Fruit fly (Drosophila melanogaster) whole organism, embryonic: ENCODE measurements around the gene PolA1.

Experiments used
- B-H1 ChIP-seq: fragments of 200-800 bp; sonication (Bioruptor generic); IDR thresholded peaks from 3 replicates; pipeline ENCODE4 v1.3.6; 2022; ENCODE audit warnings: missing biosample characterization, missing genetic modification characterization
- B-H2 ChIP-seq: fragments of 200-800 bp; sonication (Bioruptor generic); optimal IDR thresholded peaks from 2 replicates; lab custom pipeline; 2018; ENCODE audit warnings: missing biosample characterization, mild to moderate bottlenecking, missing genetic modification characterization
- CG12659 ChIP-seq: fragments of 200-800 bp; sonication (Bioruptor generic); optimal IDR thresholded peaks from 3 replicates; lab custom pipeline; 2017; ENCODE audit warnings: mild to moderate bottlenecking, missing biosample characterization, missing genetic modification reagents, missing genetic modification characterization
- CG12744 ChIP-seq: fragments of 200-800 bp; sonication (Bioruptor generic); optimal IDR thresholded peaks from 2 replicates; lab custom pipeline; 2016; ENCODE audit warnings: missing biosample characterization, missing genetic modification characterization
- CG13624 ChIP-seq: fragments of 200-800 bp; sonication (Bioruptor generic); optimal IDR thresholded peaks from 2 replicates; lab custom pipeline; 2016; ENCODE audit warnings: missing biosample characterization, missing genetic modification characterization
- CG14014 ChIP-seq: fragments of 200-800 bp; sonication (Bioruptor generic); IDR thresholded peaks from 2 replicates; pipeline ENCODE4 v1.3.6; 2022; ENCODE audit warnings: missing biosample characterization, missing genetic modification characterization
- CG18262 ChIP-seq: fragments of 200-800 bp; optimal IDR thresholded peaks from 3 replicates; lab custom pipeline; 2019; ENCODE audit warnings: missing biosample characterization, mild to moderate bottlenecking, missing genetic modification characterization, moderate library complexity
- CG1832 ChIP-seq: fragments of 200-800 bp; sonication (Bioruptor generic); optimal IDR thresholded peaks from 2 replicates; lab custom pipeline; 2017; ENCODE audit warnings: missing biosample characterization, mild to moderate bottlenecking, missing genetic modification characterization, inconsistent platforms
- CG30403 ChIP-seq: fragments of 200-800 bp; sonication (Bioruptor generic); optimal IDR thresholded peaks from 3 replicates; lab custom pipeline; 2016; ENCODE audit warnings: missing biosample characterization, missing genetic modification characterization
- CG3065 ChIP-seq: fragments of 200-800 bp; sonication (Bioruptor generic); optimal IDR thresholded peaks from 2 replicates; lab custom pipeline; 2016; ENCODE audit warnings: missing biosample characterization, missing genetic modification characterization
- CG31224 ChIP-seq: fragments of 200-800 bp; sonication (Bioruptor generic); IDR thresholded peaks from 2 replicates; pipeline ENCODE4 v1.3.6; 2022; ENCODE audit warnings: missing biosample characterization, missing genetic modification characterization
- CG33557 ChIP-seq: fragments of 200-800 bp; sonication (Bioruptor generic); optimal IDR thresholded peaks from 2 replicates; lab custom pipeline; 2019; ENCODE audit warnings: missing biosample characterization, mild to moderate bottlenecking, missing genetic modification characterization, moderate library complexity
- CG34224 ChIP-seq: fragments of 200-800 bp; sonication (Bioruptor generic); IDR thresholded peaks from 3 replicates; pipeline ENCODE4 v1.3.6; 2022; ENCODE audit warnings: missing biosample characterization, missing genetic modification characterization; ENCODE audit not compliant: partially characterized antibody
- CG9215 ChIP-seq: fragments of 200-800 bp; sonication (Bioruptor generic); IDR thresholded peaks from 2 replicates; pipeline ENCODE4 v1.3.6; 2022; ENCODE audit warnings: missing biosample characterization, missing genetic modification characterization
- CG9727 ChIP-seq: fragments of 200-800 bp; sonication (Bioruptor generic); optimal IDR thresholded peaks from 3 replicates; lab custom pipeline; 2017; ENCODE audit warnings: missing biosample characterization, mild to moderate bottlenecking, missing genetic modification characterization
- CTCF ChIP-seq: fragments of 200-800 bp; sonication (Bioruptor generic); optimal IDR thresholded peaks from 2 replicates; lab custom pipeline; 2017; ENCODE audit warnings: missing biosample characterization, mild to moderate bottlenecking, missing genetic modification characterization, moderate library complexity
- CkIIα-i1 ChIP-seq: fragments of 200-800 bp; sonication (Bioruptor generic); IDR thresholded peaks from 2 replicates; pipeline ENCODE4 v1.3.6; 2022; ENCODE audit warnings: missing biosample characterization, missing genetic modification characterization
- Dad ChIP-seq: fragments of 200-800 bp; sonication (Bioruptor generic); optimal IDR thresholded peaks from 3 replicates; lab custom pipeline; 2016; ENCODE audit warnings: missing biosample characterization, missing genetic modification characterization
- Fer1 ChIP-seq: fragments of 200-800 bp; sonication (Bioruptor generic); optimal IDR thresholded peaks from 2 replicates; lab custom pipeline; 2017; ENCODE audit warnings: missing biosample characterization, mild to moderate bottlenecking, missing genetic modification characterization
- Gug ChIP-seq: fragments of 200-800 bp; sonication (Bioruptor generic); IDR thresholded peaks from 4 replicates; pipeline ENCODE4 v1.3.6; 2022; ENCODE audit warnings: missing biosample characterization, missing genetic modification characterization
- HmgZ ChIP-seq: fragments of 200-800 bp; sonication (Bioruptor generic); optimal IDR thresholded peaks from 2 replicates; lab custom pipeline; 2018; ENCODE audit warnings: missing biosample characterization, mild to moderate bottlenecking, missing genetic modification characterization
- Kr ChIP-seq: fragments of 200-800 bp; sonication (Bioruptor generic); optimal IDR thresholded peaks from 2 replicates; lab custom pipeline; 2017; ENCODE audit warnings: missing biosample characterization, mild to moderate bottlenecking, missing genetic modification characterization
- Lhr ChIP-seq: fragments of 200-800 bp; sonication (Bioruptor generic); optimal IDR thresholded peaks from 3 replicates; lab custom pipeline; 2017; ENCODE audit warnings: mild to moderate bottlenecking, missing biosample characterization, missing genetic modification reagents, missing genetic modification characterization
- MBD-R2 ChIP-seq: fragments of 200-800 bp; sonication (Bioruptor generic); IDR thresholded peaks from 2 replicates; pipeline ENCODE4 v1.3.6; 2022; ENCODE audit warnings: missing biosample characterization, missing genetic modification characterization
- Max ChIP-seq: fragments of 200-800 bp; sonication (Bioruptor generic); optimal IDR thresholded peaks from 2 replicates; lab custom pipeline; 2016; ENCODE audit warnings: missing biosample characterization, mild to moderate bottlenecking, missing genetic modification characterization
- Nf-YA ChIP-seq: fragments of 200-800 bp; sonication (Bioruptor generic); IDR thresholded peaks from 2 replicates; pipeline ENCODE4 v1.3.6; 2022; ENCODE audit warnings: missing biosample characterization, missing genetic modification characterization
- Oaz ChIP-seq: fragments of 200-800 bp; sonication (Bioruptor generic); IDR thresholded peaks from 2 replicates; pipeline ENCODE4 v1.3.6; 2022; ENCODE audit warnings: missing biosample characterization, missing genetic modification characterization
- Rfx ChIP-seq: fragments of 200-800 bp; sonication (Bioruptor generic); IDR thresholded peaks from 2 replicates; pipeline ENCODE4 v1.3.6; 2022; ENCODE audit warnings: missing biosample characterization, missing genetic modification characterization
- Rx ChIP-seq: fragments of 200-800 bp; sonication (Bioruptor generic); IDR thresholded peaks from 2 replicates; pipeline ENCODE4 v1.3.6; 2022; ENCODE audit warnings: missing biosample characterization, missing genetic modification characterization
- Spps ChIP-seq: fragments of 200-800 bp; sonication (Bioruptor generic); optimal IDR thresholded peaks from 2 replicates; lab custom pipeline; 2018; ENCODE audit warnings: missing biosample characterization, mild to moderate bottlenecking, missing genetic modification characterization
- Sry-β ChIP-seq: fragments of 200-800 bp; sonication (Bioruptor generic); optimal IDR thresholded peaks from 2 replicates; lab custom pipeline; 2018; ENCODE audit warnings: missing biosample characterization, mild to moderate bottlenecking, missing genetic modification characterization, moderate library complexity
- ato ChIP-seq: fragments of 200-800 bp; sonication (Bioruptor generic); IDR thresholded peaks from 2 replicates; pipeline ENCODE4 v1.3.6; 2022; ENCODE audit warnings: missing biosample characterization, missing genetic modification characterization; ENCODE audit not compliant: partially characterized antibody
- bcd ChIP-seq: fragments of 200-800 bp; sonication (Bioruptor generic); optimal IDR thresholded peaks from 2 replicates; lab custom pipeline; 2017; ENCODE audit warnings: missing biosample characterization, mild to moderate bottlenecking, missing genetic modification characterization
- br ChIP-seq: fragments of >200 bp; optimal IDR thresholded peaks from 2 replicates; lab custom pipeline; 2017
- chinmo ChIP-seq: fragments of 200-800 bp; sonication (Bioruptor generic); IDR thresholded peaks from 4 replicates; pipeline ENCODE4 v1.3.6; 2022; ENCODE audit warnings: missing biosample characterization, missing genetic modification characterization; ENCODE audit not compliant: partially characterized antibody
- dimm ChIP-seq: fragments of 200-800 bp; sonication (Bioruptor generic); IDR thresholded peaks from 2 replicates; pipeline ENCODE4 v1.3.6; 2022; ENCODE audit warnings: missing biosample characterization, missing genetic modification characterization
- esg ChIP-seq: fragments of 200-800 bp; sonication (Bioruptor generic); conservative IDR thresholded peaks from 2 replicates; pipeline ENCODE4 v1.3.6; 2022; ENCODE audit warnings: missing biosample characterization, missing genetic modification characterization
- ewg ChIP-seq: fragments of 200-800 bp; sonication (Bioruptor generic); optimal IDR thresholded peaks from 3 replicates; lab custom pipeline; 2017; ENCODE audit warnings: mild to moderate bottlenecking, missing biosample characterization, missing genetic modification reagents, missing genetic modification characterization
- gcm2 ChIP-seq: fragments of 200-800 bp; sonication (Bioruptor generic); optimal IDR thresholded peaks from 2 replicates; lab custom pipeline; 2016; ENCODE audit warnings: missing biosample characterization, missing genetic modification characterization
- gsb ChIP-seq: fragments of 200-800 bp; sonication (Bioruptor generic); IDR thresholded peaks from 2 replicates; pipeline ENCODE4 v1.3.6; 2022; ENCODE audit warnings: missing biosample characterization, missing genetic modification characterization
- her ChIP-seq: fragments of 200-800 bp; sonication (Bioruptor generic); optimal IDR thresholded peaks from 2 replicates; lab custom pipeline; 2016; ENCODE audit warnings: missing biosample characterization, missing genetic modification characterization
- lmd ChIP-seq: fragments of 200-800 bp; sonication (Bioruptor generic); IDR thresholded peaks from 2 replicates; pipeline ENCODE4 v1.3.6; 2022; ENCODE audit warnings: missing biosample characterization, missing genetic modification characterization
- mirr ChIP-seq: fragments of 200-800 bp; sonication (Bioruptor generic); optimal IDR thresholded peaks from 3 replicates; lab custom pipeline; 2018; ENCODE audit warnings: missing biosample characterization, mild to moderate bottlenecking, missing genetic modification characterization
- nom ChIP-seq: fragments of 200-800 bp; sonication (Bioruptor generic); optimal IDR thresholded peaks from 2 replicates; lab custom pipeline; 2017; ENCODE audit warnings: missing biosample characterization, missing genetic modification characterization, mild to moderate bottlenecking, moderate library complexity, missing genetic modification reagents
- pnt ChIP-seq: fragments of 200-800 bp; sonication (Bioruptor generic); optimal IDR thresholded peaks from 3 replicates; lab custom pipeline; 2016; ENCODE audit warnings: missing biosample characterization, missing genetic modification characterization
- repo ChIP-seq: fragments of 200-800 bp; sonication (Bioruptor generic); optimal IDR thresholded peaks from 2 replicates; lab custom pipeline; 2016; ENCODE audit warnings: missing biosample characterization, missing genetic modification characterization
- sens-2 ChIP-seq: fragments of 200-800 bp; sonication (Bioruptor generic); IDR thresholded peaks from 2 replicates; pipeline ENCODE4 v1.3.6; 2022; ENCODE audit warnings: missing biosample characterization, missing genetic modification characterization
- slp2 ChIP-seq: fragments of 200-800 bp; sonication (Bioruptor generic); optimal IDR thresholded peaks from 2 replicates; lab custom pipeline; 2016; ENCODE audit warnings: missing biosample characterization, missing genetic modification characterization
- sqz ChIP-seq: fragments of 200-800 bp; sonication (Bioruptor generic); optimal IDR thresholded peaks from 3 replicates; lab custom pipeline; 2018; ENCODE audit warnings: missing biosample characterization, mild to moderate bottlenecking, missing genetic modification characterization
- wor ChIP-seq: fragments of 200-800 bp; sonication (Bioruptor generic); IDR thresholded peaks from 2 replicates; pipeline ENCODE4 v1.3.6; 2022; ENCODE audit warnings: missing biosample characterization, missing genetic modification characterization
- zen ChIP-seq: fragments of 200-800 bp; sonication (Bioruptor generic); optimal IDR thresholded peaks from 3 replicates; lab custom pipeline; 2018; ENCODE audit warnings: missing biosample characterization, mild to moderate bottlenecking, missing genetic modification characterization, moderate library complexity
- zf30C ChIP-seq: fragments of 200-800 bp; sonication (Bioruptor generic); optimal IDR thresholded peaks from 3 replicates; lab custom pipeline; 2018; ENCODE audit warnings: missing biosample characterization, mild to moderate bottlenecking, missing genetic modification characterization
- zfh2 ChIP-seq: fragments of 200-800 bp; sonication (Bioruptor generic); optimal IDR thresholded peaks from 2 replicates; lab custom pipeline; 2016; ENCODE audit warnings: missing biosample characterization, missing genetic modification characterization

The PolA1 gene

DNA sequence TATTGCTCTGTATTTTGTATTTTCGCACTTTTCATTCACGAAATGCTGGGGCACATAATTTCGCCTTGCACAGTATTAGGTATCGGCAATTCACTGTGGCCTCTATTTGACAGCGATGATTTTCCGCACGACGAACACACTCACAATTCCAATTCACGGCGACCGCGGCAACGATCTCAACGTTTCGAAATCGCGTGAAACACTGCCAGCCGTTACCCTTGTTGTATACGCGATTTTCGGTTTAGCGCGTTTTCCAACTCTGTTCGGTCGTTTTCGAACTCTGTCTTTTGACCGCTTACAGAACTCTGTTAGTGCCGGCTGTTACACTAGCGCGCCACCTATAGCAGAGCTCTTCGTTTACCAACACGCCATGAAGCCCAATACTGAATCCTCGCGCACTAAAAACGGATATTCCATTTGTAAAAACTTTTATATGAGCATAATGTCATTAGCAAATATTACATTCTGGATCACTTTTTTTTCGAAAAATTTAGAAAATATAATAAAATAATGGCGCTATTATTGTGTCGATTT lies 52.4 kb downstream of the PolA1 start, which contains the start of gene InR (continued):
- TF ChIP-seq CG31224 (GFP tag; lab: Robert Waterston, UW) (no peak), gsb (no peak), CG12659 (GFP tag; lab: Kevin White, UChicago) (peak; percentile 87), Dad (GFP tag; lab: Kevin White, UChicago) (peak; percentile 72), zfh2 (GFP tag; lab: Kevin White, UChicago) (peak; percentile 80), sens-2 (GFP tag; lab: Robert Waterston, UW) (no peak), ewg (GFP tag; lab: Kevin White, UChicago) (peak; percentile 39), bcd (GFP tag; lab: Kevin White, UChicago) (peak; percentile 58), CkIIα-i1 (GFP tag; lab: Robert Waterston, UW) (no peak), CG1832 (no peak), CG33557 (GFP tag; lab: Kevin White, UChicago) (peak; percentile 34), Rfx (GFP tag; lab: Robert Waterston, UW) (no peak), HmgZ (tag; lab: Kevin White, UChicago) (peak; percentile 90), esg (GFP tag; lab: Robert Waterston, UW) (no peak), CG9215 (GFP tag; lab: Robert Waterston, UW) (no peak), Nf-YA (GFP tag; lab: Robert Waterston, UW) (no peak), Oaz (GFP tag; lab: Robert Waterston, UW) (no peak), MBD-R2 (no peak), repo (GFP tag; lab: Kevin White, UChicago) (peak; percentile 60), Gug (GFP tag; lab: Robert Waterston, UW) (peak; percentile 59; the same call in 1 of the 4 replicates), CG12744 (GFP tag; lab: Kevin White, UChicago) (peak; percentile 70), pnt (GFP tag; lab: Kevin White, UChicago) (peak; percentile 74), zf30C (peak; percentile 46), CG14014 (GFP tag; lab: Robert Waterston, UW) (no peak), Spps (no peak), zen (peak; percentile 32), chinmo (GFP tag; lab: Robert Waterston, UW) (no peak), CG30403 (GFP tag; lab: Kevin White, UChicago) (peak; percentile 82), mirr (GFP tag; lab: Kevin White, UChicago) (peak; percentile 88), slp2 (GFP tag; lab: Kevin White, UChicago) (peak; percentile 51), CG34224 (GFP tag; lab: Robert Waterston, UW) (no peak), dimm (no peak), Max (peak; percentile 29), nom (GFP tag; lab: Kevin White, UChicago) (peak; percentile 81), Rx (GFP tag; lab: Robert Waterston, UW) (no peak), CG9727 (no peak), Kr (GFP tag; lab: Kevin White, UChicago) (no peak), lmd (no peak), B-H1 (no peak), br (lab: Kevin White, UChicago) (no peak), CG3065 (GFP tag; lab: Kevin White, UChicago) (no peak), Lhr (GFP tag; lab: Kevin White, UChicago) (peak; percentile 66), CG13624 (GFP tag; lab: Kevin White, UChicago) (peak; percentile 81), wor (GFP tag; lab: Robert Waterston, UW) (no peak), ato (GFP tag; lab: Robert Waterston, UW) (no peak), her (GFP tag; lab: Kevin White, UChicago) (peak; percentile 89), CTCF (peak; percentile 99), Fer1 (GFP tag; lab: Kevin White, UChicago) (peak; percentile 67), gcm2 (GFP tag; lab: Kevin White, UChicago) (peak; percentile 56), CG18262 (tag; lab: Kevin White, UChicago) (no peak), sqz (peak; percentile 66), Sry-β (GFP tag; lab: Kevin White, UChicago) (no peak), B-H2 (GFP tag; lab: Kevin White, UChicago) (peak; percentile 93)
